Worm (Caenorhabditis elegans) whole organism, L4/young adult: ENCODE results near the gene T25D1.3.
"Not testable (repeated sequence)": the region's sequence is repeated elsewhere in the genome, so short reads cannot be mapped to it uniquely, and the experiment has no call there.

Experiments
- W03F9.2 ChIP-seq: fragments of 150-350 bp; optimal IDR thresholded peaks from 2 replicates; lab custom pipeline; 2014; ENCODE audit warnings: missing biosample characterization, missing genetic modification characterization
- dao-5 ChIP-seq: sonication (generic microtip); optimal IDR thresholded peaks from 2 replicates; lab custom pipeline; 2016; ENCODE audit warnings: missing genotype, missing genetic modification characterization, moderate library complexity, missing compliant biosample characterization
- him-1 ChIP-seq: sonication (generic microtip); optimal IDR thresholded peaks from 2 replicates; lab custom pipeline; 2016; ENCODE audit warnings: missing genotype, missing genetic modification reagents, missing genetic modification characterization, missing compliant biosample characterization

The T25D1.3 gene

ce11 chrX:16494630-16495029 is 10.8 kb upstream of the T25D1.3 start, which contains the start of gene K05G3.2:
TSS of gene K05G3.2 (plus strand) at chrX:16494930.
- TF ChIP-seq him-1 (tag; lab: Kevin White, UChicago) = no peak
- no peak for TF ChIP-seq dao-5 (tag; lab: Kevin White, UChicago)
- TF ChIP-seq W03F9.2 (tag; lab: Kevin White, UChicago) = no peak

ce11 chrX:16501032-16501431 is 4.4 kb upstream of the T25D1.3 start, which contains the start of gene K05G3.1:
TSS of gene K05G3.1 (plus strand) at chrX:16501332.
- TF ChIP-seq dao-5 (tag; lab: Kevin White, UChicago) (no peak), him-1 (tag; lab: Kevin White, UChicago) (no peak), W03F9.2 (tag; lab: Kevin White, UChicago) (no peak)

- TF ChIP-seq W03F9.2 (tag; lab: Kevin White, UChicago) = no peak
- no peak for TF ChIP-seq him-1 (tag; lab: Kevin White, UChicago)
- TF ChIP-seq dao-5 (tag; lab: Kevin White, UChicago) = no peak
Measured at ce11 chrX:16502997-16503396, 2.5 kb upstream of the T25D1.3 start.

ce11 chrX:16515265-16515664 is 9.8 kb downstream of the T25D1.3 start, which contains the start of gene T25D1.2:
TSS of gene T25D1.2 (plus strand) at chrX:16515565.
- not testable (repeated sequence) for TF ChIP-seq W03F9.2, dao-5, him-1 (tag; lab: Kevin White, UChicago)

- TF ChIP-seq W03F9.2 (tag; lab: Kevin White, UChicago) (no peak), dao-5 (tag; lab: Kevin White, UChicago) (no peak), him-1 (tag; lab: Kevin White, UChicago) (no peak)
Measured at ce11 chrX:16518771-16519170, 13.3 kb downstream of the T25D1.3 start.

- TF ChIP-seq dao-5 (tag; lab: Kevin White, UChicago) (no peak), W03F9.2 (tag; lab: Kevin White, UChicago) (no peak), him-1 (tag; lab: Kevin White, UChicago) (no peak)
Measured at ce11 chrX:16519517-16519916, 14.1 kb downstream of the T25D1.3 start, which contains the start of gene T25D1.1. TSS of gene T25D1.1 (plus strand) at chrX:16519817.

DNA sequence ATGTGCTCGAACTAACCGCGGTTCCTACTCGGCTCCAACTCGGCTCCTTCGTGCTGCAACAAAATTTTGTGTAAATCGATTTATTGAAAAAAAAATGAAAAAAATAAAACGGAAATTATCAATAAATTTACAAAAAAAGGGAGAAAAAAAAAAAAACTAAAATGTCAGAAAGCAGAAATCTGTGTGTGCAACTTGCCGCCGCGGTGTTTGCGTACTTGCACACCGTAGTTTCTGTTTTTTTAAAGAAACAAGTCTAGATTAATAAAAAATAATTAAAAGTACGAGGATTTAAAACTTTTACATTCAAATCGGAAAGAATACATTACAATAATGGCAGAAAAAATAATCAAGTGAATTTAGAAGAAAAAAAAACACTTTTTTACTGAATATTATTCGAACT is 16.3 kb downstream of the T25D1.3 start:
- TF ChIP-seq W03F9.2 (tag; lab: Kevin White, UChicago) = no peak
- no peak for TF ChIP-seq dao-5 (tag; lab: Kevin White, UChicago)
- TF ChIP-seq him-1 (tag; lab: Kevin White, UChicago) = no peak

DNA sequence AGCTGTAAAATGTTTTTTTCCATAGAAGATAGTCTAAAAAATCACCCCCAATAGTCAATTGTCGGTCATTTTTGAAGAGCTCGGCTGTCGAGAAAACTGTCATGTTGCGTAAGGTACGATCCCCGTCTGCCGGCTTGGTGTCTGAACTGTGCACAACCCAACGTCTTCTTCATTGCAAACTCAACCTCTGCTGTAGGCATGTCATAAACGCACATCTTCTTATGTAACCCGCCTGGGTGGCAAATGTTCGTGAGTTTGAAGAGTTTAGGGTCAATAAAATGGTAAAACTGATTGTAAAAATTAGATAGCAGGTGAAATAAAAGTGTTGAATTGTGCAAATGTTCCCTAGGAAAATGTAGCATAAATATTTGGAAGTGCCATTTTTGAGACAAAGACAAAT is 18.9 kb downstream of the T25D1.3 start:
- TF ChIP-seq dao-5 (tag; lab: Kevin White, UChicago) = no peak
- TF ChIP-seq W03F9.2 (tag; lab: Kevin White, UChicago) = no peak
- no peak for TF ChIP-seq him-1 (tag; lab: Kevin White, UChicago)

- TF ChIP-seq W03F9.2 (tag; lab: Kevin White, UChicago) = no peak
- no peak for TF ChIP-seq him-1 (tag; lab: Kevin White, UChicago)
- no peak for TF ChIP-seq dao-5 (tag; lab: Kevin White, UChicago)
Measured at ce11 chrX:16525632-16526031, 20.2 kb downstream of the T25D1.3 start.

- TF ChIP-seq him-1 (tag; lab: Kevin White, UChicago) = no peak
- TF ChIP-seq W03F9.2 (tag; lab: Kevin White, UChicago) = no peak
- no peak for TF ChIP-seq dao-5 (tag; lab: Kevin White, UChicago)
Measured at ce11 chrX:16527815-16528214, 22.4 kb downstream of the T25D1.3 start.

DNA sequence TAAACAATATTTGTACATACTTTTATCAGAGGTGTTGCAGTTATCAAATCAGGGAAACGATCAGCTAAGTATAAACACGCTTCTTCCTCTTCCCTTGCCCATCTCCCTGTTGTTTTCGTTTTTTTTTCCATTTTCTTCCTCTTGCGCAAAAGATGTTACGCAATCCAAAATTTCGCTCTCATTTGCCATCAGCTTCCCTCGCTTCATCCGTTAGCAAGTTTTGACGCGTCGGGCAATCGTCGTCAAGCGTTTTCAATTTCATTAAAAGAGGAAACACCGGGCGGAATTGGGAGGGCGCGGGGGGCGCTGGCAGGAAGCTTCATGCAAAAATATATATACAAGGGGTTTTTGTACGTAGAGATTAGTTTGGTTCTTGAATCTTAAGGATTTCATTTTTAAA is 24.5 kb downstream of the T25D1.3 start:
- TF ChIP-seq dao-5 (tag; lab: Kevin White, UChicago) (no peak), W03F9.2 (tag; lab: Kevin White, UChicago) (no peak), him-1 (tag; lab: Kevin White, UChicago) (no peak)

DNA sequence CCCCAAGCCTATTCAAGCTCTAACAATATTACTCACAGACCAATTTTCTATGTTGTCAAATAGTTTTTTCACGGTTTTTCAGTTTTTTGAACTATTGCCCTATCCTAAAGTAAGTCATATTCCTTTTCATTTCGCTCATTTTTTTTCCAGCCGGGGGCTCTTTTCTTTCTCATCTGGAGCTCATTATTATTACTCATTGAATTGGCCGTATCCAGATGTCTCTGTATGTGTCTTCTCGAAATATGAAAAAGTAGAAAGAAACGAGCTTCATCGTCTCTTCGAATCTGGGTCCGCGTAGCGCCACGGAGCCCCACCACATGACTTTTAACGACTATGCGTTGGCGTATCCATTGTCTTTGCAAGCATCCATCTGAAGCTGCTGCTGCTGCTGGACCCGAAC is 25.0 kb downstream of the T25D1.3 start:
- TF ChIP-seq dao-5 (tag; lab: Kevin White, UChicago) = no peak
- TF ChIP-seq him-1 (tag; lab: Kevin White, UChicago) = no peak
- no peak for TF ChIP-seq W03F9.2 (tag; lab: Kevin White, UChicago)

- TF ChIP-seq him-1 (tag; lab: Kevin White, UChicago) = no peak
- no peak for TF ChIP-seq dao-5 (tag; lab: Kevin White, UChicago)
- TF ChIP-seq W03F9.2 (tag; lab: Kevin White, UChicago) = no peak
Measured at ce11 chrX:16532513-16532912, 27.1 kb downstream of the T25D1.3 start.

DNA sequence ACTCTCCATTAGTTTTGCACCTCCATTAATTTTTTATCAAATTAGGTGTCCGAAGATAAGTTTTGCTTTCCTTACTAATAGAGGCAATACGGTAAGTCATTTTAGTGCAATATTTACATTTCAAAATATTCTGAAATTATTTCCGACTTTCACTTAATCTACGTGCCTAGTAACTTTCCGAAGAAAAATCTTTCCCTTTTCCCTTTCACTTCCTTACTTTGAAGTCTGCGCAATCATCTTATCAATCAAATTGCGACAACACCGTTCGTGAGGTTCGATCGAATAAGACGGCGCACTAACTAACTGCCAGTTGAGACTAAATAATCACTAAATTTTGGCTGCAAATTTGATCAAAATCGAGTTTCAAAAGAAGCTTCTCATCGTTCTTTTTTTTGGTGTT is 28.4 kb downstream of the T25D1.3 start:
- TF ChIP-seq dao-5 (tag; lab: Kevin White, UChicago) (no peak), W03F9.2 (tag; lab: Kevin White, UChicago) (no peak), him-1 (tag; lab: Kevin White, UChicago) (no peak)
